Fruit fly (Drosophila melanogaster): ENCODE results near the gene CG32110.
A peak's percentile ranks its signal among the peaks of the same experiment; 100 is the strongest.

CG32110 gene

DNA sequence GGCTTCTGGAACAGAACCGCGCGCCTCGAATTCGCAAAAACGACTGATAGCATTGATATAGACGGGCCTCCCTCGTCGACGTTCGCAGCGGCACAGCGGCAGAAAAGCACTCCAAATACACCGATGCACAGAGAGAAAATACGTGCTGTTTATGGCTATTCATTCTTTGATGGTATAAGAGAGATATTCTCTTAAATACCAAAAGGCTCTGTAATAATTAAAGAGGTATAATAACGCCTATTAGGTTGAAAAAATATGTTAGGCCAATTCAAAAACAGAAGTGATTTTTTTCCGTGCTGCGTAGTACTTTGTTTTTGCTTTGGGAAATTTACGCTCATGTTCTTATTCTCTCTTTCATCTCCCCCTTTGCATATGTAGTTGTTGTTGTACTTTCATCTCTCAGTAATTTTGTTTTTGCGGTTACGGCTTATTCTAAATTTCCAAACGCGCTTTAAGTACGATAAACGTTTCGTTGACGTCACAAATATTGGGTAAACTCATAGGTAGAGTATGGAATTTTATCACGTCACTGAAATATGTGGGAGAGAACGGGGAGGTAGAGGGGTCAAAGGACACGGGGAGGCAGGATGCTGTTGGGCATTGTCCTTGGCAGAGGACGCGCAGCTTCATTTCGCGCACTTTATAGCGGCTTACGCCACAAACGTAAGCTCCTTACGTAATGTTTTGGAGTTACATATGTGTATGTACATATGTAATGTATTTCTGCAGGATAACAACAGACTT lies 34.7 kb downstream of the CG32110 start, which contains the start of gene nebu (continued):
- no peak for TF ChIP-seq Sin3A (optimal IDR thresholded peaks at IDR 0.05)
- TF ChIP-seq CG4404 (GFP tag; IDR thresholded peaks at IDR 0.05): no peak; the same call in 1 of the 2 replicates
- TF ChIP-seq CG16815 (GFP tag; optimal IDR thresholded peaks at IDR 0.05): peak; percentile 92
- peak; percentile 94 for TF ChIP-seq Dad (GFP tag; optimal IDR thresholded peaks at IDR 0.05)
- TF ChIP-seq dimm (GFP tag; IDR thresholded peaks at IDR 0.05): no peak; the same call in 1 of the 2 replicates
- no peak; the same call in 2 of the 3 replicates for TF ChIP-seq jigr1 (GFP tag; IDR thresholded peaks at IDR 0.05)
- peak; percentile 96 for TF ChIP-seq org-1 (GFP tag; optimal IDR thresholded peaks at IDR 0.05)
- peak; percentile 99 for TF ChIP-seq CG18599 (GFP tag; optimal IDR thresholded peaks at IDR 0.05)
- TF ChIP-seq dpn (GFP tag; optimal IDR thresholded peaks at IDR 0.05): peak; percentile 97
- peak; percentile 95 for TF ChIP-seq CG31224 (GFP tag; IDR thresholded peaks at IDR 0.05)
- no peak for TF ChIP-seq Doc2 (GFP tag; IDR thresholded peaks at IDR 0.05)
- peak; percentile 84 for TF ChIP-seq CG4424 (GFP tag; optimal IDR thresholded peaks at IDR 0.05)
- TF ChIP-seq bigmax (GFP tag; optimal IDR thresholded peaks at IDR 0.05): peak; percentile 22
- TF ChIP-seq CG18764 (GFP tag; optimal IDR thresholded peaks at IDR 0.05): peak; percentile 90
- TF ChIP-seq CG2889 (GFP tag; IDR thresholded peaks at IDR 0.05): peak; percentile 94
- TF ChIP-seq onecut (GFP tag; IDR thresholded peaks at IDR 0.05): peak; percentile 88
- peak; percentile 97 for TF ChIP-seq Drgx (GFP tag; IDR thresholded peaks at IDR 0.05)
- peak; percentile 96 for TF ChIP-seq CG10209 (GFP tag; optimal IDR thresholded peaks at IDR 0.05)
- TF ChIP-seq Fer3 (tag; optimal IDR thresholded peaks at IDR 0.05): peak; percentile 97
- TF ChIP-seq CG11504 (tag; optimal IDR thresholded peaks at IDR 0.05): peak; percentile 95
- no peak; the same call in 1 of the 2 replicates for TF ChIP-seq ara (GFP tag; IDR thresholded peaks at IDR 0.05)
- TF ChIP-seq CG10267 (tag; optimal IDR thresholded peaks at IDR 0.05): peak; percentile 85
- TF ChIP-seq B-H1 (GFP tag; IDR thresholded peaks at IDR 0.05): peak; percentile 94
- peak; percentile 91 for TF ChIP-seq CG1602 (GFP tag; optimal IDR thresholded peaks at IDR 0.05)
- TF ChIP-seq repo (GFP tag; optimal IDR thresholded peaks at IDR 0.05): peak; percentile 94
- peak; percentile 96 for TF ChIP-seq eyg (GFP tag; optimal IDR thresholded peaks at IDR 0.05)
- TF ChIP-seq CG17568 (GFP tag; optimal IDR thresholded peaks at IDR 0.05): peak; percentile 92
- peak; percentile 86 for TF ChIP-seq jing (GFP tag; optimal IDR thresholded peaks at IDR 0.05)
- peak; percentile 84; the same call in 1 of the 2 replicates for TF ChIP-seq ham (GFP tag; IDR thresholded peaks at IDR 0.05)
- TF ChIP-seq Camta (GFP tag; optimal IDR thresholded peaks at IDR 0.05): peak; percentile 90
- peak; percentile 88 for TF ChIP-seq D19A (tag; optimal IDR thresholded peaks at IDR 0.05)
- TF ChIP-seq gce (GFP tag; IDR thresholded peaks at IDR 0.05): peak; percentile 92; the same call in 2 of the 3 replicates
- TF ChIP-seq CG4730 (GFP tag; IDR thresholded peaks at IDR 0.05): no peak; the same call in 1 of the 2 replicates
- no peak for TF ChIP-seq Hr39 (optimal IDR thresholded peaks at IDR 0.05)
- TF ChIP-seq chinmo (GFP tag; IDR thresholded peaks at IDR 0.05; ENCODE audit: partially characterized antibody): no peak
- peak; percentile 95 for TF ChIP-seq CG6813 (GFP tag; optimal IDR thresholded peaks at IDR 0.05)
- peak; percentile 79 for TF ChIP-seq CG7987 (GFP tag; optimal IDR thresholded peaks at IDR 0.05)
- TF ChIP-seq CG4328 (GFP tag; optimal IDR thresholded peaks at IDR 0.05): peak; percentile 84
- TF ChIP-seq CG8765 (GFP tag; IDR thresholded peaks at IDR 0.05): no peak
- TF ChIP-seq CG2202 (tag; optimal IDR thresholded peaks at IDR 0.05): peak; percentile 66
- TF ChIP-seq BtbVII (GFP tag; optimal IDR thresholded peaks at IDR 0.05): peak; percentile 97
- no peak for TF ChIP-seq grn (GFP tag; optimal IDR thresholded peaks at IDR 0.05)
- no peak for TF ChIP-seq tna (GFP tag; IDR thresholded peaks at IDR 0.05; ENCODE audit: partially characterized antibody)
- peak; percentile 95 for TF ChIP-seq CG10366 (GFP tag; IDR thresholded peaks at IDR 0.05)
- TF ChIP-seq Hmx (GFP tag; optimal IDR thresholded peaks at IDR 0.05): peak; percentile 89
- peak; percentile 93 for TF ChIP-seq tup (GFP tag; optimal IDR thresholded peaks at IDR 0.05)
- TF ChIP-seq YL-1 (GFP tag; optimal IDR thresholded peaks at IDR 0.05): peak; percentile 55
- peak; percentile 84 for TF ChIP-seq CG8388 (GFP tag; optimal IDR thresholded peaks at IDR 0.05)
- peak; percentile 95 for TF ChIP-seq H15 (GFP tag; IDR thresholded peaks at IDR 0.05)
- no peak for TF ChIP-seq CG9797 (GFP tag; optimal IDR thresholded peaks at IDR 0.05)

Measured in whole organism, embryonic.